Worm (Caenorhabditis elegans) whole organism, late embryonic: Measurements from ENCODE around the gene skpo-2.

Experiments
- F13H6.1 ChIP-seq: sonication (generic microtip); optimal IDR thresholded peaks from 2 replicates; lab custom pipeline; 2016; ENCODE audit warnings: missing genetic modification characterization, missing compliant biosample characterization
- K09A11.1 ChIP-seq: sonication (generic microtip); optimal IDR thresholded peaks from 2 replicates; lab custom pipeline; 2017; ENCODE audit warnings: antibody characterized with exemption, mild to moderate bottlenecking, missing genetic modification characterization, missing compliant biosample characterization; ENCODE audit not compliant: insufficient read depth
- ceh-14 ChIP-seq: sonication (generic microtip); optimal IDR thresholded peaks from 2 replicates; lab custom pipeline; 2016; ENCODE audit warnings: missing genotype, missing genetic modification characterization, missing compliant biosample characterization
- ceh-22 ChIP-seq: sonication (generic microtip); optimal IDR thresholded peaks from 2 replicates; lab custom pipeline; 2017; ENCODE audit warnings: missing biosample characterization, missing genetic modification characterization
- ceh-24 ChIP-seq: sonication (generic microtip); optimal IDR thresholded peaks from 2 replicates; lab custom pipeline; 2016; ENCODE audit warnings: mild to moderate bottlenecking, missing genetic modification characterization, missing compliant biosample characterization
- ceh-45 ChIP-seq: fragments of 200-800 bp; sonication (Bioruptor generic); IDR thresholded peaks from 2 replicates; pipeline ENCODE4 v1.3.6; 2022; ENCODE audit warnings: missing genetic modification reagents, missing genetic modification characterization, missing compliant biosample characterization
- elt-2 ChIP-seq: sonication (generic microtip); optimal IDR thresholded peaks from 2 replicates; lab custom pipeline; 2016; ENCODE audit warnings: missing genetic modification reagents, missing genetic modification characterization, missing compliant biosample characterization
- ets-4 ChIP-seq: sonication (generic microtip); optimal IDR thresholded peaks from 2 replicates; lab custom pipeline; 2016; ENCODE audit warnings: missing genetic modification characterization, missing compliant biosample characterization
- eyg-1 ChIP-seq: sonication (generic microtip); optimal IDR thresholded peaks from 2 replicates; lab custom pipeline; 2016; ENCODE audit warnings: missing genotype, missing genetic modification characterization, missing compliant biosample characterization
- fkh-10 ChIP-seq: fragments of 150-350 bp; optimal IDR thresholded peaks from 2 replicates; lab custom pipeline; 2014; ENCODE audit warnings: missing biosample characterization, missing genetic modification reagents, missing genetic modification characterization
- fkh-6 ChIP-seq: sonication (generic microtip); optimal IDR thresholded peaks from 2 replicates; lab custom pipeline; 2016; ENCODE audit warnings: missing genetic modification characterization, missing compliant biosample characterization
- gmeb-2 ChIP-seq: sonication (generic microtip); optimal IDR thresholded peaks from 2 replicates; lab custom pipeline; 2016; ENCODE audit warnings: missing genetic modification characterization, inconsistent platforms, missing compliant biosample characterization
- hlh-30 ChIP-seq: sonication (generic microtip); optimal IDR thresholded peaks from 2 replicates; lab custom pipeline; 2017; ENCODE audit warnings: antibody characterized with exemption, missing genetic modification characterization, missing compliant biosample characterization; ENCODE audit not compliant: insufficient read depth
- lim-6 ChIP-seq: sonication (generic microtip); optimal IDR thresholded peaks from 2 replicates; lab custom pipeline; 2016; ENCODE audit warnings: missing genetic modification characterization, missing compliant biosample characterization
- lin-11 ChIP-seq: fragments of 200-800 bp; sonication (Bioruptor generic); optimal IDR thresholded peaks from 2 replicates; lab custom pipeline; 2018; ENCODE audit warnings: mild to moderate bottlenecking, missing genetic modification characterization, missing compliant biosample characterization
- odd-2 ChIP-seq: sonication (generic microtip); optimal IDR thresholded peaks from 2 replicates; lab custom pipeline; 2017; ENCODE audit warnings: antibody characterized with exemption, mild to moderate bottlenecking, missing genetic modification characterization, missing compliant biosample characterization
- pag-3 ChIP-seq: sonication (generic microtip); optimal IDR thresholded peaks from 2 replicates; lab custom pipeline; 2016; ENCODE audit warnings: missing compliant biosample characterization, missing genetic modification characterization, borderline replicate concordance
- pqm-1 ChIP-seq: sonication (generic microtip); optimal IDR thresholded peaks from 2 replicates; lab custom pipeline; 2016; ENCODE audit warnings: missing genetic modification characterization, missing compliant biosample characterization
- pros-1 ChIP-seq: fragments of 150-350 bp; optimal IDR thresholded peaks from 2 replicates; lab custom pipeline; 2014; ENCODE audit warnings: missing biosample characterization, missing genetic modification reagents, missing genetic modification characterization
- sox-2 ChIP-seq: fragments of 200-800 bp; sonication (Bioruptor generic); IDR thresholded peaks from 2 replicates; pipeline ENCODE4 v1.3.6; 2022; ENCODE audit warnings: missing genetic modification reagents, missing genetic modification characterization, missing compliant biosample characterization
- ttx-3 ChIP-seq: sonication (generic microtip); optimal IDR thresholded peaks from 2 replicates; lab custom pipeline; 2016; ENCODE audit warnings: missing genetic modification reagents, missing genetic modification characterization, missing compliant biosample characterization
- unc-3 ChIP-seq, 2 experiments: fragments of 200-800 bp in 1 of 2; sonication (Bioruptor generic) in 1 of 2; sonication (generic microtip) in 1 of 2; conservative IDR thresholded peaks in 1 of 2; optimal IDR thresholded peaks in 1 of 2; 2 replicates each; pipeline versions ENCODE4 v1.3.6 to Lab custom; 2016 to 2022; ENCODE audit warnings: missing compliant biosample characterization in 2 of 2, missing genetic modification characterization in 2 of 2, missing genetic modification reagents in 1 of 2
- unc-42 ChIP-seq: sonication (generic microtip); optimal IDR thresholded peaks from 2 replicates; lab custom pipeline; 2016; ENCODE audit warnings: missing genotype, missing genetic modification characterization, missing compliant biosample characterization

Gene skpo-2

ce11 chrII:3385736-3386135, 50.6 kb downstream of the skpo-2 start, which contains the start of gene T06D4.2:
T06D4.2 (minus strand) TSS chrII:3385905.
- no peak for TF ChIP-seq pqm-1 (tag; lab: Kevin White, UChicago)
- TF ChIP-seq eyg-1 (tag; lab: Kevin White, UChicago) = no peak
- no peak for TF ChIP-seq odd-2 (tag; lab: Kevin White, UChicago)
- TF ChIP-seq ceh-45 = no peak
- TF ChIP-seq K09A11.1 (tag; lab: Kevin White, UChicago) = no peak
- no peak for TF ChIP-seq unc-42 (tag; lab: Kevin White, UChicago)
- no peak for TF ChIP-seq pag-3 (tag; lab: Kevin White, UChicago)
- TF ChIP-seq ets-4 (tag; lab: Kevin White, UChicago) = no peak
- no peak for TF ChIP-seq hlh-30
- no peak for TF ChIP-seq gmeb-2 (tag; lab: Kevin White, UChicago)
- no peak for TF ChIP-seq elt-2
- no peak for TF ChIP-seq fkh-10 (GFP tag; lab: Kevin White, UChicago)
- TF ChIP-seq unc-3 (GFP tag; conservative IDR thresholded peaks at IDR 0.05; lab: Robert Waterston, UW) = no peak
- TF ChIP-seq unc-3 (tag; optimal IDR thresholded peaks at IDR 0.05; lab: Kevin White, UChicago) = no peak
- TF ChIP-seq F13H6.1 (tag; lab: Kevin White, UChicago) = no peak
- no peak for TF ChIP-seq ttx-3 (tag; lab: Kevin White, UChicago)
- TF ChIP-seq pros-1 (tag; lab: Kevin White, UChicago) = no peak
- no peak for TF ChIP-seq lin-11

ce11 chrII:3383116-3383515, 53.2 kb downstream of the skpo-2 start:
- TF ChIP-seq K09A11.1 (tag; lab: Kevin White, UChicago) (no peak), fkh-6 (no peak), ceh-24 (no peak), sox-2 (GFP tag; lab: Robert Waterston, UW) (no peak)

ce11 chrII:3381510-3381909, 54.8 kb downstream of the skpo-2 start, which contains the start of gene T06D4.1:
T06D4.1 (plus strand) TSS chrII:3381830.
- TF ChIP-seq lim-6 (tag; lab: Kevin White, UChicago) = no peak
- TF ChIP-seq ceh-14 (tag; lab: Kevin White, UChicago) = no peak
- TF ChIP-seq ceh-22 (tag; lab: Kevin White, UChicago) = no peak
- TF ChIP-seq unc-42 (tag; lab: Kevin White, UChicago) = no peak
- TF ChIP-seq pros-1 (tag; lab: Kevin White, UChicago) = no peak
